Worm (Caenorhabditis elegans) whole organism, L4 larva: Measurements from ENCODE around the gene fbxb-33.

Experiments
- F49E8.2 ChIP-seq: sonication (generic microtip); optimal IDR thresholded peaks from 2 replicates; lab custom pipeline; 2016; ENCODE audit warnings: missing compliant biosample characterization, mild to moderate bottlenecking, missing genetic modification characterization, borderline replicate concordance
- ceh-82 ChIP-seq: sonication (generic microtip); optimal IDR thresholded peaks from 2 replicates; lab custom pipeline; 2017; ENCODE audit warnings: missing biosample characterization, missing genetic modification characterization
- lin-39 ChIP-seq: fragments of 150-350 bp; optimal IDR thresholded peaks from 2 replicates; lab custom pipeline; 2014; ENCODE audit warnings: missing biosample characterization, missing genetic modification reagents, missing genetic modification characterization
- unc-62 ChIP-seq, 3 experiments: fragments of 150-350 bp in 1 of 3; sonication (generic microtip); optimal IDR thresholded peaks in 2 of 3; peaks in 1 of 3; 1 replicate in 1 of 3; 2 replicates in 2 of 3; lab custom pipeline; 2014 to 2017; ENCODE audit warnings: missing biosample characterization in 3 of 3, missing genetic modification characterization in 3 of 3, missing genetic modification reagents in 3 of 3, missing genotype in 1 of 3
- ztf-11 ChIP-seq: fragments of 150-350 bp; optimal IDR thresholded peaks from 2 replicates; lab custom pipeline; 2014; ENCODE audit warnings: missing biosample characterization, missing genetic modification characterization
- ztf-7 ChIP-seq: fragments of 150-350 bp; optimal IDR thresholded peaks from 2 replicates; lab custom pipeline; 2014; ENCODE audit warnings: missing biosample characterization, missing genetic modification characterization

ce11 chrII:3626872-3627271 is 20.3 kb upstream of the fbxb-33 start, which contains the start of gene M151.3:
- TF ChIP-seq unc-62 (GFP tag; optimal IDR thresholded peaks at IDR 0.05 in 1 of 2; lab: Kevin White, UChicago) (peak in 1 of 2 experiments; percentile 3), unc-62 (tag; optimal IDR thresholded peaks at IDR 0.05; lab: Kevin White, UChicago) (no peak), ceh-82 (tag; lab: Kevin White, UChicago) (no peak), F49E8.2 (tag; lab: Kevin White, UChicago) (no peak), lin-39 (no peak), ztf-11 (tag; lab: Kevin White, UChicago) (no peak), ztf-7 (tag; lab: Kevin White, UChicago) (no peak)
